Worm (Caenorhabditis elegans) whole organism, young adult: ENCODE results near the gene T28A8.6.

Experiments
- ccch-3 ChIP-seq: fragments of 200-800 bp; sonication (Bioruptor generic); optimal IDR thresholded peaks from 2 replicates; lab custom pipeline; 2018; ENCODE audit warnings: mild to moderate bottlenecking, missing genetic modification characterization, missing compliant biosample characterization
- pha-4 ChIP-seq: fragments of 150-350 bp; sonication (generic microtip); optimal IDR thresholded peaks from 2 replicates; lab custom pipeline; 2014; ENCODE audit warnings: missing biosample characterization, missing genetic modification reagents, missing genetic modification characterization
- snpc-1.3 ChIP-seq: sonication (generic microtip); optimal IDR thresholded peaks from 2 replicates; lab custom pipeline; 2017; ENCODE audit warnings: missing genetic modification characterization, mild to moderate bottlenecking, missing compliant biosample characterization, antibody characterized with exemption, moderate library complexity, missing genotype, missing genetic modification reagents; ENCODE audit not compliant: insufficient read depth
- snpc-4 ChIP-seq, 5 experiments: fragments of 150-350 bp in 1 of 5; sonication (generic microtip) in 4 of 5; optimal IDR thresholded peaks; 2 replicates each; lab custom pipeline; 2014 to 2018; ENCODE audit warnings: missing genetic modification characterization in 5 of 5, missing biosample characterization in 3 of 5, antibody characterized with exemption in 2 of 5, mild to moderate bottlenecking in 2 of 5, missing compliant biosample characterization in 2 of 5, missing genotype in 2 of 5, moderate library complexity in 2 of 5, missing genetic modification reagents in 1 of 5

DNA sequence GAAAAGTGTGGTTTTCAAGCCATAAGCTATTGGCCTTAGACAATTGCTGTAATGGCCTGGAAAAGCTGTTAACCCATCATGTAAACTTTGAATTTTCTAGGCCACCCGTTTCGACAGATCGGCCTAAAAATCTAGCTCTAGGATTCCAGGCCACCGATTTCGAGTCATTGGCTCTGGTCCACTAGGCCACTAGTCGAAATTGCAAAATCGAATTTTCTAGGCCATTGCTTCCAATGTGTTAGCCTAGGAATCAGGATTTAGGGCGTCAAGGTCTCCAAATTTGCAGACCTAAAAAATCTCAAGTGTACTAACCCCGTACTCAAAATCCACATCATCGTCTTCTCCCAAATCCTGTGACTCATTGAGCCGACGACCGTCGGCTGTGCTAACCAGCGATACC, 11.8 kb downstream of the T28A8.6 start:
- no peak for TF ChIP-seq snpc-1.3
- no peak for TF ChIP-seq ccch-3 (GFP tag; lab: Kevin White, UChicago)
- no peak for TF ChIP-seq snpc-4 (GFP tag; optimal IDR thresholded peaks at IDR 0.05; lab: Kevin White, UChicago)
- no peak for TF ChIP-seq snpc-4 (tag; optimal IDR thresholded peaks at IDR 0.05; lab: Kevin White, UChicago)
- no peak for TF ChIP-seq pha-4
